Fruit fly (Drosophila melanogaster): ENCODE measurements around the gene CG13078.
A peak's percentile ranks its signal among the peaks of the same experiment; 100 is the strongest.

Gene CG13078

DNA sequence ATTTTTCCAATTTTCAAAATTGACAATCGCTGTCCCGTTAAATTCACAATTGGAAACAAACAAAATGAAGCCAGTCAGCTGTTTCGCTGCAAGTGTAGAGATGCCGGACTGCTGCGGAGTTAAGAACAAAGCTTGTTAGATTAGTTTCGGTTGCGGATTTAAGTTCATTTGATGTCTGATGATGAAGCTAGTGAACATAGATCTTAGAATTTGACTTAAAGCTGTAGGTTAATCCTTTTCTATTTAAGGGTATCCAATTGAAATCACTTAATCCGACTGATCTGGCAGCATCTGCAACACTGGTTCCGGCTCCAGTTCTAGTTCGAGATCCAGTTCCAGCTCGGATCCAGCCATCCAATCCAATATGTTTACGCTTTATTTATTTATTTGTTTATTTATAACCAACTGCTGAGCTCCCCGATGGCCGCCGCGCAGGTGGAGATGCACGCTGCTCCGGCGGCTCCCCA lies 20.2 kb downstream of the CG13078 start, which contains the start of the genes PCNA2 and CG10366 (continued):
- TF ChIP-seq nau (GFP tag; optimal IDR thresholded peaks at IDR 0.05), result peak; percentile 29
- no peak for TF ChIP-seq CG31388 (GFP tag; optimal IDR thresholded peaks at IDR 0.05)
- peak; percentile 77 for TF ChIP-seq CG12769 (tag; optimal IDR thresholded peaks at IDR 0.05)
- peak; percentile 77 for TF ChIP-seq Hmr (GFP tag; optimal IDR thresholded peaks at IDR 0.05)
- peak; percentile 57 for TF ChIP-seq CG6689 (GFP tag; IDR thresholded peaks at IDR 0.05)
- no peak for TF ChIP-seq CG7745 (tag; optimal IDR thresholded peaks at IDR 0.05)
- TF ChIP-seq Opbp (GFP tag; IDR thresholded peaks at IDR 0.05; ENCODE audit: partially characterized antibody), result no peak
- TF ChIP-seq Side (GFP tag; optimal IDR thresholded peaks at IDR 0.05), result peak; percentile 71
- TF ChIP-seq CTCF (GFP tag; optimal IDR thresholded peaks at IDR 0.05), result peak; percentile 4
- peak; percentile 12 for TF ChIP-seq trh (GFP tag; optimal IDR thresholded peaks at IDR 0.05)
- TF ChIP-seq CG8765 (GFP tag; IDR thresholded peaks at IDR 0.05), result no peak
- TF ChIP-seq sob (GFP tag; IDR thresholded peaks at IDR 0.05), result peak; percentile 50; the same call in 1 of the 2 replicates
- TF ChIP-seq tna (GFP tag; IDR thresholded peaks at IDR 0.05; ENCODE audit: partially characterized antibody), result no peak
- peak; percentile 86 for TF ChIP-seq HmgZ (tag; optimal IDR thresholded peaks at IDR 0.05)
- TF ChIP-seq CG16779 (GFP tag; IDR thresholded peaks at IDR 0.05), result no peak
- no peak for TF ChIP-seq CG14667 (GFP tag; IDR thresholded peaks at IDR 0.05)
- no peak for TF ChIP-seq Hey (tag; optimal IDR thresholded peaks at IDR 0.05)
- peak; percentile 35 for TF ChIP-seq caup (GFP tag; optimal IDR thresholded peaks at IDR 0.05; ENCODE audit: severe bottlenecking)
- peak; percentile 66 for TF ChIP-seq CG4820 (GFP tag; optimal IDR thresholded peaks at IDR 0.05)
- TF ChIP-seq CG10147 (GFP tag; optimal IDR thresholded peaks at IDR 0.05), result peak; percentile 43
- TF ChIP-seq CG1602 (GFP tag; optimal IDR thresholded peaks at IDR 0.05), result peak; percentile 42
- no peak for TF ChIP-seq usp (GFP tag; optimal IDR thresholded peaks at IDR 0.05)
- no peak for TF ChIP-seq pfk (GFP tag; optimal IDR thresholded peaks at IDR 0.05)
- peak; percentile 78 for TF ChIP-seq Hsf (GFP tag; optimal IDR thresholded peaks at IDR 0.05)
- no peak for TF ChIP-seq pita (GFP tag; optimal IDR thresholded peaks at IDR 0.05)
- TF ChIP-seq CG1233 (GFP tag; optimal IDR thresholded peaks at IDR 0.05), result peak; percentile 42
- TF ChIP-seq CG14965 (GFP tag; optimal IDR thresholded peaks at IDR 0.05; ENCODE audit: borderline replicate concordance), result no peak
- peak; percentile 60 for TF ChIP-seq CG18011 (GFP tag; optimal IDR thresholded peaks at IDR 0.05)
- peak; percentile 88 for TF ChIP-seq Nf-YC (tag; optimal IDR thresholded peaks at IDR 0.05)
- TF ChIP-seq CrebB (tag; optimal IDR thresholded peaks at IDR 0.05), result peak; percentile 44
- TF ChIP-seq Dad (GFP tag; optimal IDR thresholded peaks at IDR 0.05), result peak; percentile 69
- no peak for TF ChIP-seq sr (GFP tag; IDR thresholded peaks at IDR 0.05)
- TF ChIP-seq CG10654 (GFP tag; optimal IDR thresholded peaks at IDR 0.05), result peak; percentile 70
- peak; percentile 64 for TF ChIP-seq CG32532 (GFP tag; IDR thresholded peaks at IDR 0.05)
- no peak for TF ChIP-seq tio (GFP tag; optimal IDR thresholded peaks at IDR 0.05)
- peak; percentile 54 for TF ChIP-seq Fer2 (tag; optimal IDR thresholded peaks at IDR 0.05)
- no peak for TF ChIP-seq cwo (GFP tag; optimal IDR thresholded peaks at IDR 0.05)
- no peak for TF ChIP-seq D19B (GFP tag; optimal IDR thresholded peaks at IDR 0.05)
- peak; percentile 28 for TF ChIP-seq Oli (tag; optimal IDR thresholded peaks at IDR 0.05)
- TF ChIP-seq Hmx (GFP tag; optimal IDR thresholded peaks at IDR 0.05), result no peak
- TF ChIP-seq GATAe (GFP tag; conservative IDR thresholded peaks at IDR 0.05), result no peak
- TF ChIP-seq chn (GFP tag; optimal IDR thresholded peaks at IDR 0.05), result peak; percentile 61
- no peak for TF ChIP-seq Vsx1 (GFP tag; optimal IDR thresholded peaks at IDR 0.05)
- no peak for TF ChIP-seq CG2199 (GFP tag; IDR thresholded peaks at IDR 0.05)
- TF ChIP-seq Tbp (GFP tag; optimal IDR thresholded peaks at IDR 0.05), result no peak
- TF ChIP-seq jigr1 (GFP tag; IDR thresholded peaks at IDR 0.05), result no peak
- TF ChIP-seq CG10979 (tag; optimal IDR thresholded peaks at IDR 0.05), result peak; percentile 51
- no peak for TF ChIP-seq Optix (GFP tag; IDR thresholded peaks at IDR 0.05)
- no peak for TF ChIP-seq scrt (GFP tag; optimal IDR thresholded peaks at IDR 0.05)
- no peak for TF ChIP-seq z (GFP tag; IDR thresholded peaks at IDR 0.05)
- peak; percentile 81 for TF ChIP-seq CG14710 (tag; optimal IDR thresholded peaks at IDR 0.05)
